Worm (Caenorhabditis elegans) whole organism, late embryonic: ENCODE measurements around the gene ZK1067.4.

Experiments
- K09A11.1 ChIP-seq: sonication (generic microtip); optimal IDR thresholded peaks from 2 replicates; lab custom pipeline; 2017; ENCODE audit warnings: antibody characterized with exemption, mild to moderate bottlenecking, missing genetic modification characterization, missing compliant biosample characterization; ENCODE audit not compliant: insufficient read depth
- T23F11.4 ChIP-seq: fragments of 200-800 bp; sonication (Bioruptor generic); optimal IDR thresholded peaks from 2 replicates; lab custom pipeline; 2018; ENCODE audit warnings: mild to moderate bottlenecking, missing genetic modification characterization, missing compliant biosample characterization
- Y22D7AL.16 ChIP-seq: sonication (generic microtip); optimal IDR thresholded peaks from 2 replicates; lab custom pipeline; 2016; ENCODE audit warnings: missing genetic modification characterization, missing compliant biosample characterization
- ceh-14 ChIP-seq: sonication (generic microtip); optimal IDR thresholded peaks from 2 replicates; lab custom pipeline; 2016; ENCODE audit warnings: missing genotype, missing genetic modification characterization, missing compliant biosample characterization
- ceh-19 ChIP-seq: fragments of 200-800 bp; sonication (Bioruptor generic); optimal IDR thresholded peaks from 2 replicates; lab custom pipeline; 2018; ENCODE audit warnings: mild to moderate bottlenecking, missing genetic modification characterization, missing compliant biosample characterization
- ceh-24 ChIP-seq: sonication (generic microtip); optimal IDR thresholded peaks from 2 replicates; lab custom pipeline; 2016; ENCODE audit warnings: mild to moderate bottlenecking, missing genetic modification characterization, missing compliant biosample characterization
- ceh-31 ChIP-seq: sonication (generic microtip); optimal IDR thresholded peaks from 2 replicates; lab custom pipeline; 2016; ENCODE audit warnings: missing genetic modification characterization, missing compliant biosample characterization
- ceh-45 ChIP-seq: fragments of 200-800 bp; sonication (Bioruptor generic); IDR thresholded peaks from 2 replicates; pipeline ENCODE4 v1.3.6; 2022; ENCODE audit warnings: missing genetic modification reagents, missing genetic modification characterization, missing compliant biosample characterization
- ceh-48 ChIP-seq: sonication (generic microtip); optimal IDR thresholded peaks from 2 replicates; lab custom pipeline; 2016; ENCODE audit warnings: missing genetic modification characterization, inconsistent platforms, missing compliant biosample characterization
- dmd-4 ChIP-seq: sonication (generic microtip); optimal IDR thresholded peaks from 2 replicates; lab custom pipeline; 2016; ENCODE audit warnings: borderline replicate concordance, missing genetic modification characterization, missing compliant biosample characterization
- dve-1 ChIP-seq: sonication (generic microtip); optimal IDR thresholded peaks from 2 replicates; lab custom pipeline; 2017; ENCODE audit warnings: antibody characterized with exemption, mild to moderate bottlenecking, missing genetic modification characterization, missing compliant biosample characterization
- eyg-1 ChIP-seq: sonication (generic microtip); optimal IDR thresholded peaks from 2 replicates; lab custom pipeline; 2016; ENCODE audit warnings: missing genotype, missing genetic modification characterization, missing compliant biosample characterization
- fkh-10 ChIP-seq: fragments of 150-350 bp; optimal IDR thresholded peaks from 2 replicates; lab custom pipeline; 2014; ENCODE audit warnings: missing biosample characterization, missing genetic modification reagents, missing genetic modification characterization
- gmeb-2 ChIP-seq: sonication (generic microtip); optimal IDR thresholded peaks from 2 replicates; lab custom pipeline; 2016; ENCODE audit warnings: missing genetic modification characterization, inconsistent platforms, missing compliant biosample characterization
- hlh-13 ChIP-seq: fragments of 200-800 bp; sonication (Bioruptor generic); optimal IDR thresholded peaks from 2 replicates; lab custom pipeline; 2018; ENCODE audit warnings: mild to moderate bottlenecking, missing genetic modification characterization, missing compliant biosample characterization
- hlh-30 ChIP-seq: sonication (generic microtip); optimal IDR thresholded peaks from 2 replicates; lab custom pipeline; 2017; ENCODE audit warnings: antibody characterized with exemption, missing genetic modification characterization, missing compliant biosample characterization; ENCODE audit not compliant: insufficient read depth
- hlh-6 ChIP-seq: sonication (generic microtip); optimal IDR thresholded peaks from 2 replicates; lab custom pipeline; 2016; ENCODE audit warnings: missing genotype, missing genetic modification characterization, missing compliant biosample characterization
- hlh-8 ChIP-seq: sonication (generic microtip); optimal IDR thresholded peaks from 2 replicates; lab custom pipeline; 2016; ENCODE audit warnings: missing genotype, missing genetic modification characterization, missing compliant biosample characterization
- lim-6 ChIP-seq: sonication (generic microtip); optimal IDR thresholded peaks from 2 replicates; lab custom pipeline; 2016; ENCODE audit warnings: missing genetic modification characterization, missing compliant biosample characterization
- lin-11 ChIP-seq: fragments of 200-800 bp; sonication (Bioruptor generic); optimal IDR thresholded peaks from 2 replicates; lab custom pipeline; 2018; ENCODE audit warnings: mild to moderate bottlenecking, missing genetic modification characterization, missing compliant biosample characterization
- mec-3 ChIP-seq: sonication (generic microtip); optimal IDR thresholded peaks from 2 replicates; lab custom pipeline; 2016; ENCODE audit warnings: borderline replicate concordance, missing genetic modification characterization, missing compliant biosample characterization
- nhr-11 ChIP-seq: fragments of 150-350 bp; optimal IDR thresholded peaks from 2 replicates; lab custom pipeline; 2014; ENCODE audit warnings: missing biosample characterization, missing genetic modification characterization
- nhr-232 ChIP-seq: sonication (generic microtip); optimal IDR thresholded peaks from 2 replicates; lab custom pipeline; 2016; ENCODE audit warnings: missing genetic modification characterization, missing compliant biosample characterization
- odd-2 ChIP-seq: sonication (generic microtip); optimal IDR thresholded peaks from 2 replicates; lab custom pipeline; 2017; ENCODE audit warnings: antibody characterized with exemption, mild to moderate bottlenecking, missing genetic modification characterization, missing compliant biosample characterization
- pag-3 ChIP-seq: sonication (generic microtip); optimal IDR thresholded peaks from 2 replicates; lab custom pipeline; 2016; ENCODE audit warnings: missing compliant biosample characterization, missing genetic modification characterization, borderline replicate concordance
- pat-9 ChIP-seq: fragments of 200-800 bp; sonication (Bioruptor generic); optimal IDR thresholded peaks from 2 replicates; lab custom pipeline; 2018; ENCODE audit warnings: mild to moderate bottlenecking, missing genetic modification characterization, moderate library complexity, missing compliant biosample characterization
- pax-1 ChIP-seq: fragments of 150-350 bp; optimal IDR thresholded peaks from 2 replicates; lab custom pipeline; 2014; ENCODE audit warnings: missing biosample characterization, missing genetic modification characterization
- pha-4 ChIP-seq: fragments of 150-350 bp; optimal IDR thresholded peaks from 2 replicates; lab custom pipeline; 2018; ENCODE audit warnings: missing biosample characterization, missing genetic modification reagents, missing genetic modification characterization
- ref-2 ChIP-seq: sonication (generic microtip); optimal IDR thresholded peaks from 2 replicates; lab custom pipeline; 2016; ENCODE audit warnings: missing genetic modification characterization, missing compliant biosample characterization
- rnt-1 ChIP-seq: sonication (generic microtip); optimal IDR thresholded peaks from 2 replicates; lab custom pipeline; 2016; ENCODE audit warnings: missing genetic modification characterization, missing compliant biosample characterization
- sox-2 ChIP-seq: fragments of 200-800 bp; sonication (Bioruptor generic); IDR thresholded peaks from 2 replicates; pipeline ENCODE4 v1.3.6; 2022; ENCODE audit warnings: missing genetic modification reagents, missing genetic modification characterization, missing compliant biosample characterization
- syd-9 ChIP-seq: sonication (generic microtip); optimal IDR thresholded peaks from 2 replicates; lab custom pipeline; 2016; ENCODE audit warnings: mild to moderate bottlenecking, missing genetic modification characterization, moderate library complexity, missing compliant biosample characterization
- tbx-7 ChIP-seq: sonication (generic microtip); optimal IDR thresholded peaks from 2 replicates; lab custom pipeline; 2016; ENCODE audit warnings: missing genotype, missing genetic modification characterization, missing compliant biosample characterization
- ttx-3 ChIP-seq: sonication (generic microtip); optimal IDR thresholded peaks from 2 replicates; lab custom pipeline; 2016; ENCODE audit warnings: missing genetic modification reagents, missing genetic modification characterization, missing compliant biosample characterization
- unc-42 ChIP-seq: sonication (generic microtip); optimal IDR thresholded peaks from 2 replicates; lab custom pipeline; 2016; ENCODE audit warnings: missing genotype, missing genetic modification characterization, missing compliant biosample characterization
- unc-55 ChIP-seq: sonication (generic microtip); optimal IDR thresholded peaks from 2 replicates; lab custom pipeline; 2017; ENCODE audit warnings: missing biosample characterization, missing genetic modification reagents, missing genetic modification characterization
- zip-5 ChIP-seq: sonication (generic microtip); optimal IDR thresholded peaks from 2 replicates; lab custom pipeline; 2016; ENCODE audit warnings: missing genetic modification characterization, missing compliant biosample characterization

Gene ZK1067.4

ce11 chrII:9172849-9173248 is 37.3 kb upstream of the ZK1067.4 start, which contains the start of gene T23G7.2:
T23G7.2 (minus strand) TSS chrII:9172949.
- TF ChIP-seq rnt-1 (tag; lab: Kevin White, UChicago) = no peak
- TF ChIP-seq ceh-45 = no peak
- TF ChIP-seq lim-6 (tag; lab: Kevin White, UChicago) = no peak
- no peak for TF ChIP-seq ceh-19
- TF ChIP-seq ceh-48 (tag; lab: Kevin White, UChicago) = no peak
- no peak for TF ChIP-seq mec-3
- TF ChIP-seq lin-11 (tag; lab: Kevin White, UChicago) = no peak
- TF ChIP-seq odd-2 = no peak
- no peak for TF ChIP-seq hlh-6 (tag; lab: Kevin White, UChicago)
- no peak for TF ChIP-seq pha-4 (tag; lab: Kevin White, UChicago)
- no peak for TF ChIP-seq T23F11.4 (GFP tag; lab: Kevin White, UChicago)
- no peak for TF ChIP-seq Y22D7AL.16 (tag; lab: Kevin White, UChicago)

DNA sequence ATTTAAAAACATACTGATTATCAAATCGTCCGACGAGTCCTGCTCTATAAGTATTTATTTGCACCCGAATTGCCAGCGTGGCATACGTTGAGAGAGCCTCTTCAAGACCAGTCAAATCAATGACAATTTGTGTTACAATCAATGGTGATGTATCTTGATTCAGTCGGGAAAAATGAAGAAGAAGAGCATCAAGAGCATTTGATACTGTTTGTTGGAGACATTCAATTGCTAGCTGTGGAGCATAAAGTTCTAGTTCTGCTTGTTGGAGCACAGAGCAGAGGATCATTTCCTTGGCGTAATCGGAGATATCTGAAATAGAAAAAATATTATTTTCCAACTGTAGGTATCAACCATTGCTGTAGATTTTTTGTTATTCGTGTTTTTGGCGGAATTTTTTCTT is 36.7 kb upstream of the ZK1067.4 start:
- TF ChIP-seq sox-2 (no peak), dmd-4 (tag; lab: Kevin White, UChicago) (no peak), pha-4 (tag; lab: Kevin White, UChicago) (no peak), nhr-232 (no peak), pag-3 (tag; lab: Kevin White, UChicago) (no peak), zip-5 (tag; lab: Kevin White, UChicago) (no peak), tbx-7 (tag; lab: Kevin White, UChicago) (no peak), nhr-11 (tag; lab: Kevin White, UChicago) (no peak), hlh-30 (tag; lab: Kevin White, UChicago) (no peak), ttx-3 (tag; lab: Kevin White, UChicago) (no peak)

ce11 chrII:9176523-9176922 is 33.7 kb upstream of the ZK1067.4 start:
- TF ChIP-seq mec-3 (no peak), pat-9 (tag; lab: Kevin White, UChicago) (no peak), ref-2 (no peak), ceh-24 (tag; lab: Kevin White, UChicago) (no peak), nhr-11 (tag; lab: Kevin White, UChicago) (no peak), pag-3 (tag; lab: Kevin White, UChicago) (no peak), sox-2 (no peak), pax-1 (tag; lab: Kevin White, UChicago) (no peak), T23F11.4 (GFP tag; lab: Kevin White, UChicago) (no peak), dve-1 (no peak), ceh-14 (tag; lab: Kevin White, UChicago) (no peak), Y22D7AL.16 (tag; lab: Kevin White, UChicago) (no peak), hlh-13 (GFP tag; lab: Kevin White, UChicago) (no peak), fkh-10 (GFP tag; lab: Kevin White, UChicago) (no peak), eyg-1 (no peak), dmd-4 (tag; lab: Kevin White, UChicago) (no peak), hlh-8 (tag; lab: Kevin White, UChicago) (no peak), unc-55 (GFP tag; lab: Kevin White, UChicago) (no peak), syd-9 (tag; lab: Kevin White, UChicago) (no peak)

DNA sequence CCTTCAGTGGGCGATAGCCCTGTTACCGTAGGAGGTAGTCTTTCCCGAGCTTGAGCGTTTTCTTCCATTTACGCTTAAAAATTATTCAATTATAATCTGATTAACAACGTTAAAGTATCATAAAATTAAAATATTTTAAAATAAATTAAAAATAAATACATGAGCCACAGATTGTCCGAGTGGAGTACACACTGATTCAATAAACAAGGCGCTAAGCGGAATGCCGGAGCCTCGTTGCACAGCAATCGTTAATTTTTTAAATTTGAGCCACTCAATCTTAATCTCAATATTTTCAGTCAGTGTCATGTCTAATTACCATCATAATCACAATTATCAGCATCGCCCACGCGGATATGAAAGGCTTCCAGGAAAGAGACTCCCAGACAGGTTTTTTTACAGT is 33.1 kb upstream of the ZK1067.4 start, which contains the start of the genes sec-5 and pir-1:
sec-5 (minus strand) TSS at position 73 of the 400 bp plus-strand sequence.
pir-1 (plus strand) TSS at position 221 of the 400 bp plus-strand sequence.
- TF ChIP-seq gmeb-2 (tag; lab: Kevin White, UChicago) (no peak), unc-42 (tag; lab: Kevin White, UChicago) (peak; percentile 38), dmd-4 (tag; lab: Kevin White, UChicago) (no peak), ceh-31 (tag; lab: Kevin White, UChicago) (no peak), K09A11.1 (tag; lab: Kevin White, UChicago) (no peak), mec-3 (no peak)
